Worm (Caenorhabditis elegans): ENCODE data around the gene Y49E10.4.

Y49E10.4 gene

DNA sequence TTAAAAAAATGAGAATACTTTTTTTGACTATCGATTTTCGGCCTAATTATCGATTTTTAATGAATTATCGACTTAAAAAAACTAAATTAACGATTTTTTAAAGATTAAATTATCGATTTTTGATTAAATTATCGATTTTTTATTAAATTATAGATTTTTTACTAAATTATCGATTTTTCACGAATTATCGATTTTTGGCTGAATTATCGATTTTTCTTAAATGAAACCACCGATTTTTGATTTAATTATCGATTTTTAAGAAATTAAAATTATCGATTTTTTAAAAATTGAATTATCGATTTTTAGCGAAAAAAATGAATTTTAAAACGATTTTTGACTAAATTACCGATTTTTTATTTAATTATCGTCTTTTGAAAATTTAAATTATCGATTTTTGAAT is 28.1 kb upstream of the Y49E10.4 start:
- no peak for TF ChIP-seq Y55F3AM.14 (GFP tag; optimal IDR thresholded peaks at IDR 0.05)
- no peak for TF ChIP-seq nhr-77 (tag; optimal IDR thresholded peaks at IDR 0.05)
- no peak for TF ChIP-seq crh-2 (tag; optimal IDR thresholded peaks at IDR 0.05)
- TF ChIP-seq ZK546.5 (tag; optimal IDR thresholded peaks at IDR 0.05): no peak
- TF ChIP-seq gmeb-1 (tag; optimal IDR thresholded peaks at IDR 0.05): no peak
- TF ChIP-seq mab-5 (tag; optimal IDR thresholded peaks at IDR 0.05): no peak
- TF ChIP-seq sem-4 (tag; optimal IDR thresholded peaks at IDR 0.05): no peak

- TF ChIP-seq ztf-1 (GFP tag; conservative IDR thresholded peaks at IDR 0.05) (no peak), ztf-4 (tag; optimal IDR thresholded peaks at IDR 0.05) (no peak)
Observed at ce11 chrIII:12411059-12411458, 27.4 kb upstream of the Y49E10.4 start.

DNA sequence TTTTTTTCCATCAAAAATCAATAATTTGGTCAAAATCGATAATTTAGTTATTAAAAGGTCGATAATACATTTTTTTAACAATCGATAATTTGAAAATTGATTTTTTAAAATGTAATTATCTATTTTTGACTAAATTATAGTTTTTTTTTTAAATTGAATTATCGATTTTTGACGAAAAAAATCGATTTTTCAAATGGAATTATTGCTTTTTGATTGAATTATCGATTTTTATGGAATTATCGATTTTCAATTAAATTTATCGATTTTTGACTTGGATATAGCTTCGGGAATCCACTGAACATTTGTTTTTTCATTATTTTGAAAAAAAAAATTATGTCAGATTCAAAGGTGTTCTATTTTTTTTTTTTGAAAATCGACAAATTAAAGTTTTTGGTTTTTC is 26.7 kb upstream of the Y49E10.4 start:
- TF ChIP-seq mbf-1 (tag; optimal IDR thresholded peaks at IDR 0.05): no peak
- no peak for TF ChIP-seq F13H6.1 (tag; optimal IDR thresholded peaks at IDR 0.05)
- no peak for TF ChIP-seq lin-13 (GFP tag; optimal IDR thresholded peaks at IDR 0.05)
- no peak for TF ChIP-seq ceh-16 (tag; optimal IDR thresholded peaks at IDR 0.05)
- TF ChIP-seq sma-9 (GFP tag; optimal IDR thresholded peaks at IDR 0.05): no peak
- no peak for TF ChIP-seq sma-9 (tag; optimal IDR thresholded peaks at IDR 0.05)
- TF ChIP-seq lin-11 (tag; optimal IDR thresholded peaks at IDR 0.05): no peak
- TF ChIP-seq nhr-10 (tag; optimal IDR thresholded peaks at IDR 0.05): no peak
- TF ChIP-seq egl-27 (tag; optimal IDR thresholded peaks at IDR 0.05): no peak
- no peak for TF ChIP-seq gmeb-1 (tag; optimal IDR thresholded peaks at IDR 0.05)
- no peak for TF ChIP-seq sem-4 (tag; optimal IDR thresholded peaks at IDR 0.05)
- TF ChIP-seq Y55F3AM.14 (GFP tag; optimal IDR thresholded peaks at IDR 0.05): no peak
- TF ChIP-seq crh-2 (tag; optimal IDR thresholded peaks at IDR 0.05): no peak
- TF ChIP-seq lsy-2 (tag; optimal IDR thresholded peaks at IDR 0.05): no peak
- no peak for TF ChIP-seq nhr-129 (tag; optimal IDR thresholded peaks at IDR 0.05)

- TF ChIP-seq lin-39 (tag; optimal IDR thresholded peaks at IDR 0.05): no peak
- TF ChIP-seq snpc-4 (tag; optimal IDR thresholded peaks at IDR 0.05): no peak
- no peak for TF ChIP-seq Y55F3AM.14 (GFP tag; optimal IDR thresholded peaks at IDR 0.05)
- peak in 1 of 2 experiments; percentile 12 for TF ChIP-seq lsy-2 (tag; optimal IDR thresholded peaks at IDR 0.05)
- TF ChIP-seq sma-3 (GFP tag; optimal IDR thresholded peaks at IDR 0.05): peak; percentile 2
- TF ChIP-seq unc-55 (GFP tag; optimal IDR thresholded peaks at IDR 0.05): peak; percentile 6
- no peak for TF ChIP-seq nhr-77 (tag; optimal IDR thresholded peaks at IDR 0.05)
- no peak for TF ChIP-seq dmd-4 (tag; optimal IDR thresholded peaks at IDR 0.05)
- peak; percentile 59 for TF ChIP-seq nhr-129 (tag; optimal IDR thresholded peaks at IDR 0.05)
Observed at ce11 chrIII:12399709-12400108, 16.1 kb upstream of the Y49E10.4 start.

- TF ChIP-seq lin-13 (GFP tag; optimal IDR thresholded peaks at IDR 0.05) (no peak), fos-1 (tag; optimal IDR thresholded peaks at IDR 0.05) (no peak), sem-4 (tag; optimal IDR thresholded peaks at IDR 0.05) (no peak), unc-55 (GFP tag; optimal IDR thresholded peaks at IDR 0.05) (no peak)
Observed at ce11 chrIII:12398468-12398867, 14.9 kb upstream of the Y49E10.4 start.

- TF ChIP-seq lin-13 (GFP tag; optimal IDR thresholded peaks at IDR 0.05): no peak
- no peak for TF ChIP-seq lsy-2 (tag; optimal IDR thresholded peaks at IDR 0.05)
- TF ChIP-seq crh-2 (tag; optimal IDR thresholded peaks at IDR 0.05): no peak
- no peak for TF ChIP-seq elt-3 (tag; optimal IDR thresholded peaks at IDR 0.05)
- no peak for TF ChIP-seq Y55F3AM.14 (GFP tag; optimal IDR thresholded peaks at IDR 0.05)
- no peak for TF ChIP-seq ZK546.5 (tag; optimal IDR thresholded peaks at IDR 0.05)
- no peak for TF ChIP-seq nhr-10 (tag; optimal IDR thresholded peaks at IDR 0.05)
- no peak for TF ChIP-seq unc-39 (tag; optimal IDR thresholded peaks at IDR 0.05)
- TF ChIP-seq nhr-25 (tag; optimal IDR thresholded peaks at IDR 0.05): no peak
- TF ChIP-seq zag-1 (tag; optimal IDR thresholded peaks at IDR 0.05): no peak
- TF ChIP-seq skn-1 (tag; optimal IDR thresholded peaks at IDR 0.05): no peak
- no peak for TF ChIP-seq mbf-1 (tag; optimal IDR thresholded peaks at IDR 0.05)
- TF ChIP-seq nhr-23 (tag; optimal IDR thresholded peaks at IDR 0.05): no peak
- no peak for TF ChIP-seq aly-2 (tag; optimal IDR thresholded peaks at IDR 0.05)
- TF ChIP-seq gmeb-1 (tag; optimal IDR thresholded peaks at IDR 0.05): no peak
- TF ChIP-seq sem-4 (tag; optimal IDR thresholded peaks at IDR 0.05): no peak
- TF ChIP-seq mdl-1 (tag; optimal IDR thresholded peaks at IDR 0.05): no peak
Observed at ce11 chrIII:12395085-12395484, 11.5 kb upstream of the Y49E10.4 start, which contains the start of gene Y49E10.10. Gene Y49E10.10 (plus strand): TSS chrIII:12395465.
